Worm (Caenorhabditis elegans): ENCODE data around the gene dnj-25.

The dnj-25 gene

DNA sequence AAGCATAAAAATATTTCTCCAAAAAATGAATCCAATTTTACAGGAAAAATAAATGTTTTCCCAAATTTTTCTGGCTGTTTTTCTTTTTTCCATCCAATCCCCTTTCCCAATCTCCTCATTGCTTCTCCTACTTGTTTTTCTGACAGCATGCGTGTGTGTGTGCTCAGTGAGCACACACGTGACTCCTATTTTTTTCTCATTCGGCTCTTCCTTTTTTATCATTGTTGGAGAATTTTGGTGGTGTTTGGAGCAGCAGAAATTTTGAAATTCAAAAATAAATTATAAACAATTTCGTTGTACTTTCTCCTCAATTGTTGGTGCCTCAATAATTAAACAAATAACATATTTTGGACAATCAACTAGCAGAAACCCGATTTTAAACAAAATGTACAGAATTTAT lies 33.5 kb downstream of the dnj-25 start:
- TF ChIP-seq pha-4 (tag; optimal IDR thresholded peaks at IDR 0.05) (peak; percentile 51), nhr-67 (tag; optimal IDR thresholded peaks at IDR 0.05) (no peak), hmg-11 (tag; optimal IDR thresholded peaks at IDR 0.05) (peak; percentile 34), nfya-1 (tag; optimal IDR thresholded peaks at IDR 0.05; ENCODE audit: insufficient read depth) (peak; percentile 29)

DNA sequence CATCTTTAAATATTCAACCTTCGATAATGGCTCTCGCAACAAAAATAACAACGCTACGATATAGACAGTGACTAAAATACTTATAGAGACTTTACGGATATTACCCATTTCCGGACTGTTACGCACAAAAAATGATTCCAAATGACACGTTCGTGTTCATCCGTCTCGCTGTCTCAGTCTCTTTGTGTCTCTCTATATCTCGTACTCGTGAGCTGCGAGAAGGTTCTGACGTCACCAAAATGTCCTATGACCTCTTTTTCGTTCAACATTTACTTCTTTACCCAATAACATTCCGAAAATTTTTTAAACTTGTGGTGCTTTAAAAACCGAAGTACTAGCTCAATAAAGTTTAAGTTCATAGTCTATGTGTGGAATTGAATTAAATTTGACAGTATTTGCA lies 34.0 kb downstream of the dnj-25 start:
- peak; percentile 21 for TF ChIP-seq nfya-1 (tag; optimal IDR thresholded peaks at IDR 0.05; ENCODE audit: insufficient read depth)
- no peak for TF ChIP-seq sea-2 (GFP tag; optimal IDR thresholded peaks at IDR 0.05)
- TF ChIP-seq fkh-10 (GFP tag; optimal IDR thresholded peaks at IDR 0.05): peak; percentile 48

DNA sequence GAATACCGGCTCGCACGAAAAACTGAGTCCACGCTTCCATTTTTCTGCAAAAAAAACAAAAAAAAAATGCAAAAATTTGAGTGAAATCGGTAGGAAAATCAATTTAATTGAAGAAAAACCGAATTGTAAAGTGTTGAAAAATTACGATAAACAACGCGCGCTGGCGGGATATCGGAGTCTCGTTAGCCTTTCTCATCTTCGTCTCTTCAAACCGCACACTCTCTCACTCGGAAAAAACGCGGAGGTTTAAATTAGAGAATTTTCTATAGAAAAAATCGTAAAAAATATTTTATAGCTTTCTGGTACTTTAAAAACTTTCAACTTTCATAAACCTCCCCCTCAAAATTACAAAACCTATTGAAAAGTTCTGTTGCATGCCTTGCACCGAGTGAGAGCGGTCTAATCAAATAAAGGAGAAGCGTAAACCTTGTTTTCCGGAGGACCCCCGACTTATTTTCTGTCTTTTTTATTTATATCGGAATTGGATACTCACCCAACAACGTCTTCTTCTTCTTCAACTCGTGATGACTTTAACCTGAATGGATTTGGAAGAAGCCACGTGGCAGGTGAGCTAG lies 40.1 kb downstream of the dnj-25 start, which contains the start of the genes F53F8.5 and F53F8.6:
F53F8.5 (minus strand) TSS at position 52 of the 575 bp plus-strand sequence.
F53F8.6 (plus strand) TSS at position 230 of the 575 bp plus-strand sequence.
- TF ChIP-seq ztf-4 (tag; optimal IDR thresholded peaks at IDR 0.05): no peak
- no peak for TF ChIP-seq daf-12 (tag; optimal IDR thresholded peaks at IDR 0.05)
- no peak for TF ChIP-seq elt-1 (tag; optimal IDR thresholded peaks at IDR 0.05)
- no peak for TF ChIP-seq egl-27 (tag; optimal IDR thresholded peaks at IDR 0.05)
- no peak for TF ChIP-seq lin-39 (tag; optimal IDR thresholded peaks at IDR 0.05)
- TF ChIP-seq sea-2 (GFP tag; optimal IDR thresholded peaks at IDR 0.05): no peak
- TF ChIP-seq nhr-25 (tag; optimal IDR thresholded peaks at IDR 0.05): peak; percentile 2
- no peak for TF ChIP-seq unc-62 (GFP tag; optimal IDR thresholded peaks at IDR 0.05)
- TF ChIP-seq nhr-237 (tag; optimal IDR thresholded peaks at IDR 0.05): no peak
- no peak for TF ChIP-seq ceh-82 (tag; optimal IDR thresholded peaks at IDR 0.05)
- no peak for TF ChIP-seq ztf-11 (tag; optimal IDR thresholded peaks at IDR 0.05)
- TF ChIP-seq eor-1 (tag; optimal IDR thresholded peaks at IDR 0.05): no peak
- no peak for TF ChIP-seq aly-2 (tag; optimal IDR thresholded peaks at IDR 0.05)
- TF ChIP-seq nhr-77 (tag; optimal IDR thresholded peaks at IDR 0.05): no peak
- peak; percentile 58 for TF ChIP-seq nhr-23 (tag; optimal IDR thresholded peaks at IDR 0.05)
- no peak for TF ChIP-seq nhr-76 (tag; optimal IDR thresholded peaks at IDR 0.05)
- peak; percentile 60 for TF ChIP-seq nfya-1 (tag; optimal IDR thresholded peaks at IDR 0.05; ENCODE audit: insufficient read depth)
- no peak for TF ChIP-seq nhr-28 (tag; optimal IDR thresholded peaks at IDR 0.05)
- no peak for TF ChIP-seq R02D3.7 (tag; optimal IDR thresholded peaks at IDR 0.05)
- no peak for TF ChIP-seq unc-39 (tag; optimal IDR thresholded peaks at IDR 0.05)
- no peak for TF ChIP-seq ceh-28 (tag; optimal IDR thresholded peaks at IDR 0.05)
- peak; percentile 67 for TF ChIP-seq pha-4 (tag; optimal IDR thresholded peaks at IDR 0.05)
- TF ChIP-seq jun-1 (tag; optimal IDR thresholded peaks at IDR 0.05): peak; percentile 8
- TF ChIP-seq elt-3 (tag; optimal IDR thresholded peaks at IDR 0.05): no peak
- TF ChIP-seq ZK546.5 (tag; optimal IDR thresholded peaks at IDR 0.05): no peak
- TF ChIP-seq fos-1 (tag; optimal IDR thresholded peaks at IDR 0.05): no peak
- TF ChIP-seq snpc-4 (tag; optimal IDR thresholded peaks at IDR 0.05): peak; percentile 14
- peak; percentile 25 for TF ChIP-seq pqm-1 (tag; optimal IDR thresholded peaks at IDR 0.05)
- no peak for TF ChIP-seq elt-2 (tag; optimal IDR thresholded peaks at IDR 0.05)
- peak; percentile 73 for TF ChIP-seq hmg-11 (tag; optimal IDR thresholded peaks at IDR 0.05)
- TF ChIP-seq ceh-9 (tag; optimal IDR thresholded peaks at IDR 0.05): no peak
- TF ChIP-seq ceh-16 (tag; optimal IDR thresholded peaks at IDR 0.05): no peak
- TF ChIP-seq tbx-2 (tag; optimal IDR thresholded peaks at IDR 0.05): no peak
- TF ChIP-seq lin-15B (tag; optimal IDR thresholded peaks at IDR 0.05): peak; percentile 23
- no peak for TF ChIP-seq mml-1 (tag; optimal IDR thresholded peaks at IDR 0.05)

DNA sequence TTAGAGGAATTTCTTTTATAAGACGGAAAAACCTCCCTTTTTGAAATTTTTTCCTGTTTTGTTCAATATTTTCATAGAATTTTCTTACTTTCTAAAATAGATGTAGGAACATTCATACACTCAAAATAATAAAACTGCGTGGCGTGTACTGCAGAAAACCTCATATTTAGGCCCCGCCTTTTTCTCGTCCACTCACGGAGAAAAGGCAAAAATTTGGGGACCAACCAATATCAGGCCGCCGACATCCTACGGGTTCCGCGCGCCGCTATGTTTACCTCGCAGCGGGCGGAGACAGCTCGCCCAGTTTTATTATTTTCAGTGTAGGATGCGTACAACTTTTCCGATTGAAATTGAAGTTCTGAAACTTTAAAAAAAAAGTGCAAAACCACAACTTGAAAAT lies 45.3 kb downstream of the dnj-25 start:
- TF ChIP-seq snpc-4 (tag; optimal IDR thresholded peaks at IDR 0.05): peak; percentile 78

DNA sequence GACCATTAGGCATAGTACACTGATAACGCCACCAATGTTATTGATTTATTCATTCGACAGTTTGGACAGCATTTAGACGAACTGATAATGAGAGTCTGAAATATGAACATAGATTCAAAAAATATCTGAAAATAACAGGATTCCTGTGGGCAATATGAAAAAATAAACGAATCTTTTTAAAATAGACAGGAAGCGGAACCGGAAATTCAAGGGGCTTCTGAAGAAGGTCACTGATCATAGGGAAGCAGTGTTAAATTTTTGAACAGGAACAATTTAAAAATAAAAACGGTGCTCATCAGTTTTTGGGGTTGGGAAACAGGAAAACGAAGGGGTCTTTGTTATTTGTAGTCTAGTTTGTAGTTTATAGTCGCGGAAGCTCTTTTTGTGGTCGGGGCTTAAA lies 45.9 kb downstream of the dnj-25 start, which contains the start of gene F53F8.7:
F53F8.7 (minus strand) TSS at position 101 of the 400 bp plus-strand sequence.
- no peak for TF ChIP-seq ztf-11 (tag; optimal IDR thresholded peaks at IDR 0.05)
- TF ChIP-seq elt-1 (tag; optimal IDR thresholded peaks at IDR 0.05): no peak
- no peak for TF ChIP-seq mdl-1 (tag; optimal IDR thresholded peaks at IDR 0.05)
- no peak for TF ChIP-seq jun-1 (tag; optimal IDR thresholded peaks at IDR 0.05)
- no peak for TF ChIP-seq zag-1 (tag; optimal IDR thresholded peaks at IDR 0.05)
- TF ChIP-seq sea-2 (GFP tag; optimal IDR thresholded peaks at IDR 0.05): no peak
- no peak for TF ChIP-seq nhr-67 (tag; optimal IDR thresholded peaks at IDR 0.05)
- TF ChIP-seq nhr-25 (tag; optimal IDR thresholded peaks at IDR 0.05): no peak
- TF ChIP-seq pha-4 (tag; optimal IDR thresholded peaks at IDR 0.05): no peak
- TF ChIP-seq nhr-237 (tag; optimal IDR thresholded peaks at IDR 0.05): no peak

Data from whole organism, L3 larva.